Worm (Caenorhabditis elegans) whole organism, early embryonic: ENCODE data around the gene B0491.6.

ENCODE experiments used
- ets-7 ChIP-seq: sonication (generic microtip); optimal IDR thresholded peaks from 2 replicates; lab custom pipeline; 2016; ENCODE audit warnings: missing genotype, missing genetic modification characterization, missing compliant biosample characterization
- hmbx-1 ChIP-seq: sonication (generic microtip); optimal IDR thresholded peaks from 2 replicates; lab custom pipeline; 2016; ENCODE audit warnings: mild to moderate bottlenecking, missing genetic modification characterization, missing compliant biosample characterization
- hmg-4 ChIP-seq: fragments of 200-800 bp; sonication (Bioruptor generic); optimal IDR thresholded peaks from 2 replicates; lab custom pipeline; 2018; ENCODE audit warnings: mild to moderate bottlenecking, missing genetic modification characterization, missing compliant biosample characterization
- tbx-37 ChIP-seq: fragments of 200-800 bp; sonication (Bioruptor generic); conservative IDR thresholded peaks from 2 replicates; pipeline ENCODE4 v1.3.6; 2022; ENCODE audit warnings: missing genetic modification reagents, missing genetic modification characterization, missing compliant biosample characterization

DNA sequence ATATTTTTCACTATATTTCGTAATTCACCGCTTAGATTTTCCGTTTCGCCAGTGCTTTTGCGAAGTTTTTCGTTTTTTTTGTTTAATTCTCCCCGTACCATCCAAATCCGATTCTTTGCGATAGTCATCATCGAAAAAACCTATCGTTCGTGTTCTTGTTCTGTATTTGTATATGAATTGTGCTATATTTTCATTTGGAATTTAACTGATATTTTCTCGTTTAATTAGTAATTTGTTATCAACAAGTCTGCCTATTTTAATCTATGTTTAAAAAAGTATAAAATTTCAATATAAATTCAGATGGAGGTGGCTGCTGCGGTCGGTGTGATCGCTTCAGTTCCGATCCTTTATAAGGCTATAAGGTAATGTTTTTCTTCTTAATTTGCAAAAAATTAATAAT, 45.6 kb downstream of the B0491.6 start, which contains the start of gene samp-1:
- TF ChIP-seq ets-7 (tag; lab: Kevin White, UChicago) (no peak), hmg-4 (no peak), hmbx-1 (tag; lab: Kevin White, UChicago) (no peak), tbx-37 (GFP tag; lab: Robert Waterston, UW) (no peak)
